Worm (Caenorhabditis elegans): ENCODE results near the gene srx-78.
"Not testable (repeated sequence)": the region's sequence is repeated elsewhere in the genome, so short reads cannot be mapped to it uniquely, and the experiment has no call there.

Gene srx-78

ce11 chrV:15105893-15106598, 11.2 kb downstream of the srx-78 start, which contains the start of gene C01G10.14:
Gene C01G10.14, minus strand, starts transcription at chrV:15105943.
- TF ChIP-seq lin-32 (GFP tag; optimal IDR thresholded peaks at IDR 0.05); cnd-1 (tag; optimal IDR thresholded peaks at IDR 0.05); hlh-1 (tag; optimal IDR thresholded peaks at IDR 0.05): not testable (repeated sequence)

ce11 chrV:15109260-15109659, 14.4 kb downstream of the srx-78 start, which contains the start of gene Y75B12A.2:
Gene Y75B12A.2, plus strand, starts transcription at chrV:15109560.
- TF ChIP-seq sem-2 (GFP tag; optimal IDR thresholded peaks at IDR 0.05) (no peak), cnd-1 (tag; optimal IDR thresholded peaks at IDR 0.05) (no peak), lin-13 (tag; optimal IDR thresholded peaks at IDR 0.05) (no peak), ceh-39 (tag; optimal IDR thresholded peaks at IDR 0.05) (no peak)

ce11 chrV:15111660-15112059, 16.8 kb downstream of the srx-78 start, which contains the start of gene T01G5.7:
Gene T01G5.7, plus strand, starts transcription at chrV:15111960.
- TF ChIP-seq pha-4 (tag; optimal IDR thresholded peaks at IDR 0.05) (no peak), flh-1 (GFP tag; optimal IDR thresholded peaks at IDR 0.05) (no peak), sem-2 (GFP tag; optimal IDR thresholded peaks at IDR 0.05) (no peak), sptf-1 (tag; optimal IDR thresholded peaks at IDR 0.05) (no peak), ztf-11 (tag; optimal IDR thresholded peaks at IDR 0.05) (no peak), ces-1 (GFP tag; optimal IDR thresholded peaks at IDR 0.05) (no peak), drap-1 (GFP tag; optimal IDR thresholded peaks at IDR 0.05) (no peak), mep-1 (tag; optimal IDR thresholded peaks at IDR 0.05) (no peak), nhr-76 (tag; optimal IDR thresholded peaks at IDR 0.05) (no peak)

- TF ChIP-seq sem-2 (GFP tag; optimal IDR thresholded peaks at IDR 0.05) (no peak), unc-120 (tag; optimal IDR thresholded peaks at IDR 0.05; ENCODE audit: poor library complexity, severe bottlenecking) (no peak), hlh-1 (tag; optimal IDR thresholded peaks at IDR 0.05) (no peak), ces-1 (GFP tag; optimal IDR thresholded peaks at IDR 0.05) (no peak), ceh-83 (GFP tag; optimal IDR thresholded peaks at IDR 0.05) (no peak), ham-2 (GFP tag; optimal IDR thresholded peaks at IDR 0.05) (no peak), M03D4.4 (tag; optimal IDR thresholded peaks at IDR 0.05) (no peak), zip-8 (tag; optimal IDR thresholded peaks at IDR 0.05) (no peak), nhr-2 (tag; optimal IDR thresholded peaks at IDR 0.05) (no peak), lin-32 (GFP tag; optimal IDR thresholded peaks at IDR 0.05) (no peak), sptf-1 (tag; optimal IDR thresholded peaks at IDR 0.05) (no peak), nhr-28 (tag; optimal IDR thresholded peaks at IDR 0.05) (no peak), bed-3 (GFP tag; optimal IDR thresholded peaks at IDR 0.05) (no peak)
Observed at ce11 chrV:15113992-15114391, 19.1 kb downstream of the srx-78 start, which contains the start of gene T01G5.6. Gene T01G5.6, minus strand, starts transcription at chrV:15114092.

- not testable (repeated sequence) for TF ChIP-seq hlh-1, nhr-12, pha-4 (tag; optimal IDR thresholded peaks at IDR 0.05)
Observed at ce11 chrV:15115968-15116367, 21.1 kb downstream of the srx-78 start, which contains the start of gene T01G5.8. Gene T01G5.8, plus strand, starts transcription at chrV:15116268.

ce11 chrV:15119517-15119916, 24.7 kb downstream of the srx-78 start, which contains the start of gene flor-1:
Gene flor-1, minus strand, starts transcription at chrV:15119617.
- TF ChIP-seq cnd-1 (tag; optimal IDR thresholded peaks at IDR 0.05): no peak
- TF ChIP-seq nhr-237 (tag; optimal IDR thresholded peaks at IDR 0.05): no peak
- TF ChIP-seq mls-2 (tag; optimal IDR thresholded peaks at IDR 0.05): no peak
- TF ChIP-seq unc-62 (GFP tag; optimal IDR thresholded peaks at IDR 0.05): no peak
- no peak for TF ChIP-seq lin-13 (tag; optimal IDR thresholded peaks at IDR 0.05)

ce11 chrV:15125162-15125561, 30.3 kb downstream of the srx-78 start, which contains the start of gene ugt-30:
Gene ugt-30, minus strand, starts transcription at chrV:15125262.
- TF ChIP-seq ceh-43 (GFP tag; optimal IDR thresholded peaks at IDR 0.05); sptf-1 (tag; optimal IDR thresholded peaks at IDR 0.05); ztf-11 (tag; optimal IDR thresholded peaks at IDR 0.05): not testable (repeated sequence)
